Fruit fly (Drosophila melanogaster): ENCODE results near the gene stx.

dm6 chrX:10774957-10775682 is 30.4 kb upstream of the stx start:
- TF ChIP-seq Blimp-1 (GFP tag; optimal IDR thresholded peaks at IDR 0.05), result no peak
- TF ChIP-seq Sox15 (GFP tag; optimal IDR thresholded peaks at IDR 0.05), result no peak
